Fruit fly (Drosophila melanogaster) whole organism, prepupa: ENCODE measurements around the gene CG3009.
A peak's percentile ranks its signal among the peaks of the same experiment; 100 is the strongest.

Experiments
- Blimp-1 ChIP-seq: fragments of 200-800 bp; sonication (Bioruptor generic); optimal IDR thresholded peaks from 3 replicates; lab custom pipeline; 2017; ENCODE audit warnings: missing biosample characterization, missing genetic modification characterization, mild to moderate bottlenecking, moderate library complexity, missing genetic modification reagents
- CG10631 ChIP-seq: fragments of 200-800 bp; sonication (Bioruptor generic); optimal IDR thresholded peaks from 2 replicates; lab custom pipeline; 2016; ENCODE audit warnings: missing biosample characterization, missing genetic modification characterization
- CG11902 ChIP-seq: fragments of 200-800 bp; sonication (Bioruptor generic); optimal IDR thresholded peaks from 3 replicates; lab custom pipeline; 2016; ENCODE audit warnings: missing biosample characterization, missing genetic modification characterization
- CG15336 ChIP-seq: fragments of 200-800 bp; sonication (Bioruptor generic); IDR thresholded peaks from 2 replicates; pipeline ENCODE4 v1.3.6; 2022; ENCODE audit warnings: missing biosample characterization, missing genetic modification characterization
- CG1621 ChIP-seq: fragments of 200-800 bp; sonication (Bioruptor generic); optimal IDR thresholded peaks from 3 replicates; lab custom pipeline; 2018; ENCODE audit warnings: missing biosample characterization, mild to moderate bottlenecking, missing genetic modification characterization
- CG3032 ChIP-seq: fragments of 200-800 bp; optimal IDR thresholded peaks from 2 replicates; lab custom pipeline; 2019; ENCODE audit warnings: missing biosample characterization, mild to moderate bottlenecking, missing genetic modification characterization, moderate library complexity
- CG31627 ChIP-seq: fragments of 200-800 bp; sonication (Bioruptor generic); optimal IDR thresholded peaks from 3 replicates; lab custom pipeline; 2016; ENCODE audit warnings: missing biosample characterization, missing genetic modification characterization
- CG32006 ChIP-seq: fragments of 200-800 bp; sonication (Bioruptor generic); optimal IDR thresholded peaks from 3 replicates; lab custom pipeline; 2017; ENCODE audit warnings: missing biosample characterization, mild to moderate bottlenecking, missing genetic modification characterization
- CG6163 ChIP-seq: fragments of 200-800 bp; sonication (Bioruptor generic); IDR thresholded peaks from 3 replicates; pipeline ENCODE4 v1.3.6; 2022; ENCODE audit warnings: missing biosample characterization, missing genetic modification characterization
- CG6276 ChIP-seq: fragments of 200-800 bp; sonication (Bioruptor generic); optimal IDR thresholded peaks from 2 replicates; lab custom pipeline; 2017; ENCODE audit warnings: missing biosample characterization, mild to moderate bottlenecking, missing genetic modification characterization
- CG6808 ChIP-seq: fragments of 200-800 bp; sonication (Bioruptor generic); optimal IDR thresholded peaks from 3 replicates; lab custom pipeline; 2017; ENCODE audit warnings: missing biosample characterization, missing genetic modification characterization, mild to moderate bottlenecking, moderate library complexity, missing genetic modification reagents
- CG8119 ChIP-seq: fragments of 200-800 bp; sonication (Bioruptor generic); IDR thresholded peaks from 3 replicates; pipeline ENCODE4 v1.3.6; 2022; ENCODE audit warnings: missing biosample characterization, missing genetic modification characterization
- CG8632 ChIP-seq: fragments of 200-800 bp; sonication (Bioruptor generic); optimal IDR thresholded peaks from 3 replicates; lab custom pipeline; 2016; ENCODE audit warnings: missing biosample characterization, missing genetic modification characterization
- Eip75B ChIP-seq: fragments of 200-800 bp; sonication (Bioruptor generic); optimal IDR thresholded peaks from 3 replicates; lab custom pipeline; 2016; ENCODE audit warnings: missing biosample characterization, missing genetic modification characterization
- Eip78C ChIP-seq: fragments of 200-800 bp; sonication (Bioruptor generic); peaks from one replicate; lab custom pipeline; 2016; ENCODE audit warnings: missing biosample characterization, missing genetic modification characterization
- Ets96B ChIP-seq: fragments of 200-800 bp; optimal IDR thresholded peaks from 2 replicates; lab custom pipeline; 2019; ENCODE audit warnings: missing biosample characterization, mild to moderate bottlenecking, missing genetic modification characterization, moderate library complexity
- Hr39 ChIP-seq: fragments of 200-800 bp; sonication (Bioruptor generic); optimal IDR thresholded peaks from 2 replicates; lab custom pipeline; 2016; ENCODE audit warnings: missing biosample characterization, missing genetic modification characterization
- Hr4 ChIP-seq: fragments of 200-800 bp; sonication (Bioruptor generic); optimal IDR thresholded peaks from 3 replicates; lab custom pipeline; 2016; ENCODE audit warnings: missing biosample characterization, missing genetic modification characterization
- Lpt ChIP-seq: fragments of 200-800 bp; sonication (Bioruptor generic); optimal IDR thresholded peaks from 3 replicates; lab custom pipeline; 2016; ENCODE audit warnings: missing biosample characterization, missing genetic modification characterization
- Met ChIP-seq: fragments of 200-800 bp; sonication (Bioruptor generic); optimal IDR thresholded peaks from 3 replicates; lab custom pipeline; 2016; ENCODE audit warnings: missing biosample characterization, missing genetic modification characterization
- Smox ChIP-seq: fragments of 200-800 bp; sonication (Bioruptor generic); optimal IDR thresholded peaks from 3 replicates; lab custom pipeline; 2016; ENCODE audit warnings: missing biosample characterization, missing genetic modification characterization
- Sox102F ChIP-seq: fragments of 200-800 bp; sonication (Bioruptor generic); optimal IDR thresholded peaks from 2 replicates; lab custom pipeline; 2016; ENCODE audit warnings: missing biosample characterization, mild to moderate bottlenecking, missing genetic modification characterization
- Sox14 ChIP-seq: fragments of 200-800 bp; sonication (Bioruptor generic); optimal IDR thresholded peaks from 3 replicates; lab custom pipeline; 2016; ENCODE audit warnings: missing biosample characterization, missing genetic modification characterization
- Sox15 ChIP-seq: fragments of 200-800 bp; sonication (Bioruptor generic); optimal IDR thresholded peaks from 3 replicates; lab custom pipeline; 2016; ENCODE audit warnings: missing biosample characterization, missing genetic modification characterization
- achi ChIP-seq: fragments of 200-800 bp; sonication (Bioruptor generic); optimal IDR thresholded peaks from 3 replicates; lab custom pipeline; 2016; ENCODE audit warnings: missing biosample characterization, missing genetic modification characterization
- acj6 ChIP-seq: fragments of 200-800 bp; sonication (Bioruptor generic); optimal IDR thresholded peaks from 3 replicates; lab custom pipeline; 2016; ENCODE audit warnings: missing biosample characterization, missing genetic modification characterization
- cyc ChIP-seq: fragments of 200-800 bp; sonication (Bioruptor generic); optimal IDR thresholded peaks from 3 replicates; lab custom pipeline; 2016; ENCODE audit warnings: missing biosample characterization, missing genetic modification characterization
- fd59A ChIP-seq: fragments of 200-800 bp; sonication (Bioruptor generic); optimal IDR thresholded peaks from 2 replicates; lab custom pipeline; 2017; ENCODE audit warnings: missing biosample characterization, mild to moderate bottlenecking, missing genetic modification characterization, missing genetic modification reagents
- fkh ChIP-seq: fragments of 200-800 bp; sonication (Bioruptor generic); optimal IDR thresholded peaks from 3 replicates; lab custom pipeline; 2017; ENCODE audit warnings: missing biosample characterization, mild to moderate bottlenecking, missing genetic modification characterization, moderate library complexity
- lz ChIP-seq: fragments of 200-800 bp; sonication (Bioruptor generic); optimal IDR thresholded peaks from 3 replicates; lab custom pipeline; 2016; ENCODE audit warnings: missing biosample characterization, missing genetic modification characterization
- net ChIP-seq: fragments of 200-800 bp; sonication (Bioruptor generic); optimal IDR thresholded peaks from 3 replicates; lab custom pipeline; 2016; ENCODE audit warnings: missing biosample characterization, missing genetic modification characterization
- pdm3 ChIP-seq: fragments of 200-800 bp; sonication (Bioruptor generic); optimal IDR thresholded peaks from 3 replicates; lab custom pipeline; 2016; ENCODE audit warnings: missing biosample characterization, missing genetic modification characterization
- salr ChIP-seq, 2 experiments: fragments of 200-800 bp; sonication (Bioruptor generic); optimal IDR thresholded peaks; 3 replicates each; lab custom pipeline; 2016 to 2018; ENCODE audit warnings: missing biosample characterization in 2 of 2, missing genetic modification characterization in 2 of 2, mild to moderate bottlenecking in 1 of 2
- spab ChIP-seq: fragments of 200-800 bp; sonication (Bioruptor generic); optimal IDR thresholded peaks from 2 replicates; lab custom pipeline; 2017; ENCODE audit warnings: missing biosample characterization, mild to moderate bottlenecking, missing genetic modification characterization, missing genetic modification reagents
- svp ChIP-seq: fragments of 200-800 bp; sonication (Bioruptor generic); peaks from one replicate; lab custom pipeline; 2016; ENCODE audit warnings: missing biosample characterization, missing genetic modification characterization

The CG3009 gene

DNA sequence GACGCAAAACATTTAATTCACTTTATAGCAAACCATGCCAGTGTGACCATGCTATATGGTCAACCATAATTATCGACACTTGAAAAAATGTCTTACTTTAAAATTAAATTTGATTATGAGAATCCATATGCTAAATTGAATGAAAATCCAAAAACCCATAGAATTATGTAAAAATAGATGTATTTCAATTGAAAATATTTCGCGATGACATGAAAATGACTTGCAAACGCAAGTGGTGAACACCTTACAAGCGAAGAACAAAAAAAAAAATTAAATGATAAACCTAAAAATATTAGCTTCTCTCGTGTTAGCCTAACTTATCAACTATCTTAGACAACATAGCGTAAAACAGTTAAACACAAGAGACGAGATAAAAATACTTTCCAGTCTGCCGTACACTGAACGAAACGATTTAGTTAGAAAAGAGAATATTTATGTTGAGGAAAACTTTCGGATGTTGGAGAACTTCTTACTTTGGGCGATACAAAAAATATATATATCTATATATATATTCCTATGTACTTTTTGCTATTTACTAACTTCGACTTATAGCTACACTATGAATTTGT, 13.4 kb upstream of the CG3009 start (continued):
- TF ChIP-seq CG6808 (GFP tag; lab: Kevin White, UChicago), result peak; percentile 30
- TF ChIP-seq CG31627 (GFP tag; lab: Kevin White, UChicago), result peak; percentile 57
- TF ChIP-seq pdm3 (GFP tag; lab: Kevin White, UChicago), result peak; percentile 69
- TF ChIP-seq salr (GFP tag; optimal IDR thresholded peaks at IDR 0.05; lab: Kevin White, UChicago), result peak in 1 of 2 experiments; percentile 57
- peak; percentile 57 for TF ChIP-seq Sox102F (GFP tag; lab: Kevin White, UChicago)
- peak; percentile 38 for TF ChIP-seq Sox15 (GFP tag; lab: Kevin White, UChicago)
- TF ChIP-seq fd59A, result no peak
- TF ChIP-seq Hr4 (GFP tag; lab: Kevin White, UChicago), result peak; percentile 64
- peak; percentile 69 for TF ChIP-seq lz (GFP tag; lab: Kevin White, UChicago)
- TF ChIP-seq CG6163, result peak; percentile 64; the same call in 2 of the 3 replicates
- peak; percentile 57 for TF ChIP-seq cyc (GFP tag; lab: Kevin White, UChicago)
- TF ChIP-seq CG11902 (GFP tag; lab: Kevin White, UChicago), result no peak
- peak; percentile 62 for TF ChIP-seq Met (GFP tag; lab: Kevin White, UChicago)
- peak; percentile 61 for TF ChIP-seq acj6 (GFP tag; lab: Kevin White, UChicago)
- peak; percentile 81 for TF ChIP-seq svp (GFP tag; lab: Kevin White, UChicago)
- TF ChIP-seq CG8632 (GFP tag; lab: Kevin White, UChicago), result peak; percentile 43
- TF ChIP-seq CG6276 (GFP tag; lab: Kevin White, UChicago), result peak; percentile 55
- peak; percentile 78 for TF ChIP-seq CG15336
- TF ChIP-seq Eip75B (GFP tag; lab: Kevin White, UChicago), result peak; percentile 44
- TF ChIP-seq Lpt (GFP tag; lab: Kevin White, UChicago), result peak; percentile 54
- TF ChIP-seq CG32006 (GFP tag; lab: Kevin White, UChicago), result peak; percentile 67
- no peak for TF ChIP-seq spab
- TF ChIP-seq, all 60 proteins: peak for 45

DNA sequence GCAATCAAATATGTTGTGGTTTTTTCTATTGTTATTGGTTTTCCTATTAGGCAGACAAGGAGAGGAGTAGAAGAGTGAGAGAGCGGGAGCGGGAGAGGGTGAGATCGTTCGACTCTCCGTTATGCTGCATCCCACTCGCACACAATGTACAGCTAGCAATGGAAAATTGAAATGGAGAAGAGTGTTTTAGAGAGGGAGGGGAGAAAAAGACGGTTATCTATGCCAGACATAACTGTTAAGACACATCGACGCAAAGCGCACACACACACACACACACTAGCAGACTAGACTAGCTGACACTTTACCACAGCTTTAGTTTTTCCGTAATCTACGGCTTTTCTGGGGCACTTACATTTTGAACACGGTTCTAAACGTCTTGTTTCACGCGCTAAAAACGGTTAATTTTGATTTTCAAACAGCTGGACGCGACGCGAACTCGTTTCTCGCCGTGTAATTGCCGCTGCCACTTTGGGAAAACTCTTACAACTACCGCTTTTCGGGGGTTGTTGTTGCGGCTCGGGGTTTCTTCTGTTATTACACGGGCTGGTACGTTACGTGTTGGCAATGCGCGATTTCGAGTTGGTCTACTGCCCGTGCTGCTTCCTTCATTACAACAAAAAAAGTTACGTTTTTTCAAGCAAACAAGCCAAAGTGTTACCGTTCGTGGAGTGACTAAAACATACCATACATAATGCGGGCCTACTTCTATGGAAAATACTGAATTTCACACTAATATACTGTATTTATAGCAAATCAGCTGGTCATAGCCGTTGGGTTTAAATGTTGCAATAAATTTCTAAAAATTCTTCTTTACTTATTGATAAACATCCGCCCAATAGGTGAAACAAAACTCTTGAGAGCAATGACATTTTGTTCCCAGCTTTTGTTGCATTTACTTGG, 12.7 kb upstream of the CG3009 start, which contains the start of gene fzr:
fzr (minus strand) TSS at position 625 of the 900 bp plus-strand sequence.
- TF ChIP-seq CG8119 (GFP tag; lab: Robert Waterston, UW) (0 out of 3 replicates have a peak, but pooled peaks have one; percentile 19), fkh (GFP tag; lab: Kevin White, UChicago) (peak; percentile 7), Eip78C (GFP tag; lab: Kevin White, UChicago) (peak; percentile 59), achi (no peak), Blimp-1 (GFP tag; lab: Kevin White, UChicago) (no peak), net (GFP tag; lab: Kevin White, UChicago) (no peak), CG1621 (no peak), CG32006 (GFP tag; lab: Kevin White, UChicago) (peak; percentile 19), Ets96B (tag; lab: Kevin White, UChicago) (no peak), Hr39 (GFP tag; lab: Kevin White, UChicago) (no peak), Sox14 (GFP tag; lab: Kevin White, UChicago) (no peak), Lpt (GFP tag; lab: Kevin White, UChicago) (no peak), pdm3 (GFP tag; lab: Kevin White, UChicago) (no peak), CG6276 (GFP tag; lab: Kevin White, UChicago) (no peak), CG3032 (tag; lab: Kevin White, UChicago) (no peak), acj6 (GFP tag; lab: Kevin White, UChicago) (no peak), Smox (GFP tag; lab: Kevin White, UChicago) (no peak), CG6808 (GFP tag; lab: Kevin White, UChicago) (no peak), CG10631 (no peak), Hr4 (GFP tag; lab: Kevin White, UChicago) (no peak)
- TF ChIP-seq, all 60 proteins: peak for 4
